Worm (Caenorhabditis elegans): ENCODE results near the gene F42G2.2.
A peak's percentile ranks its signal among the peaks of the same experiment; 100 is the strongest.

Gene F42G2.2

ce11 chrII:2431972-2432371 lies 10.0 kb downstream of the F42G2.2 start, which contains the start of gene ceh-86:
ceh-86 (minus strand) TSS chrII:2432072.
- TF ChIP-seq zip-8 (tag; optimal IDR thresholded peaks at IDR 0.05) = no peak
- TF ChIP-seq ces-1 (GFP tag; optimal IDR thresholded peaks at IDR 0.05) = no peak
- TF ChIP-seq ceh-39 (tag; optimal IDR thresholded peaks at IDR 0.05) = peak; percentile 6
- TF ChIP-seq ham-2 (GFP tag; optimal IDR thresholded peaks at IDR 0.05) = no peak
- no peak for TF ChIP-seq mep-1 (tag; optimal IDR thresholded peaks at IDR 0.05)
- no peak for TF ChIP-seq bed-3 (GFP tag; optimal IDR thresholded peaks at IDR 0.05)
- TF ChIP-seq mls-2 (tag; optimal IDR thresholded peaks at IDR 0.05) = no peak
- TF ChIP-seq elt-3 (tag; optimal IDR thresholded peaks at IDR 0.05) = no peak
- TF ChIP-seq tbx-8 (GFP tag; optimal IDR thresholded peaks at IDR 0.05) = no peak
- TF ChIP-seq nhr-28 (tag; optimal IDR thresholded peaks at IDR 0.05) = no peak
- no peak for TF ChIP-seq unc-62 (GFP tag; optimal IDR thresholded peaks at IDR 0.05)
- no peak for TF ChIP-seq snpc-4 (tag; optimal IDR thresholded peaks at IDR 0.05)
- peak; percentile 55 for TF ChIP-seq cnd-1 (tag; optimal IDR thresholded peaks at IDR 0.05)
- no peak for TF ChIP-seq lin-13 (tag; optimal IDR thresholded peaks at IDR 0.05)
- no peak for TF ChIP-seq ztf-11 (tag; optimal IDR thresholded peaks at IDR 0.05)
- TF ChIP-seq ceh-83 (GFP tag; optimal IDR thresholded peaks at IDR 0.05) = no peak
- no peak for TF ChIP-seq nhr-76 (tag; optimal IDR thresholded peaks at IDR 0.05)

ce11 chrII:2435566-2435965 lies 13.6 kb downstream of the F42G2.2 start:
- peak; percentile 76 for TF ChIP-seq blmp-1 (tag; optimal IDR thresholded peaks at IDR 0.05)
- no peak for TF ChIP-seq cnd-1 (tag; optimal IDR thresholded peaks at IDR 0.05)
- no peak for TF ChIP-seq lin-13 (tag; optimal IDR thresholded peaks at IDR 0.05)
- TF ChIP-seq lin-32 (GFP tag; optimal IDR thresholded peaks at IDR 0.05) = no peak

ce11 chrII:2436757-2437156 lies 14.8 kb downstream of the F42G2.2 start:
- TF ChIP-seq elt-1 (tag; optimal IDR thresholded peaks at IDR 0.05; ENCODE audit: borderline replicate concordance, insufficient read depth) (peak; percentile 97), unc-120 (tag; optimal IDR thresholded peaks at IDR 0.05; ENCODE audit: poor library complexity, severe bottlenecking) (no peak), unc-62 (GFP tag; optimal IDR thresholded peaks at IDR 0.05) (no peak), elt-3 (tag; optimal IDR thresholded peaks at IDR 0.05) (no peak), drap-1 (GFP tag; optimal IDR thresholded peaks at IDR 0.05) (no peak), ceh-43 (GFP tag; optimal IDR thresholded peaks at IDR 0.05) (no peak), ceh-39 (tag; optimal IDR thresholded peaks at IDR 0.05) (no peak), M03D4.4 (tag; optimal IDR thresholded peaks at IDR 0.05) (no peak)

ce11 chrII:2438180-2438579 lies 16.2 kb downstream of the F42G2.2 start:
- TF ChIP-seq mab-5 (tag; optimal IDR thresholded peaks at IDR 0.05) (no peak), zip-8 (tag; optimal IDR thresholded peaks at IDR 0.05) (no peak), ceh-83 (GFP tag; optimal IDR thresholded peaks at IDR 0.05) (no peak), ham-2 (GFP tag; optimal IDR thresholded peaks at IDR 0.05) (no peak), nhr-28 (tag; optimal IDR thresholded peaks at IDR 0.05) (no peak), elt-1 (tag; optimal IDR thresholded peaks at IDR 0.05; ENCODE audit: borderline replicate concordance, insufficient read depth) (no peak), lin-13 (tag; optimal IDR thresholded peaks at IDR 0.05) (no peak)

- TF ChIP-seq drap-1 (GFP tag; optimal IDR thresholded peaks at IDR 0.05) (no peak), elt-1 (tag; optimal IDR thresholded peaks at IDR 0.05; ENCODE audit: borderline replicate concordance, insufficient read depth) (no peak), sptf-1 (tag; optimal IDR thresholded peaks at IDR 0.05) (no peak), ces-1 (GFP tag; optimal IDR thresholded peaks at IDR 0.05) (no peak), unc-39 (tag; optimal IDR thresholded peaks at IDR 0.05) (no peak), nhr-12 (tag; optimal IDR thresholded peaks at IDR 0.05) (no peak), M03D4.4 (tag; optimal IDR thresholded peaks at IDR 0.05) (no peak), elt-3 (tag; optimal IDR thresholded peaks at IDR 0.05) (no peak), blmp-1 (tag; optimal IDR thresholded peaks at IDR 0.05) (no peak), tbx-8 (GFP tag; optimal IDR thresholded peaks at IDR 0.05) (no peak), zip-8 (tag; optimal IDR thresholded peaks at IDR 0.05) (no peak), ceh-39 (tag; optimal IDR thresholded peaks at IDR 0.05) (no peak), hlh-1 (tag; optimal IDR thresholded peaks at IDR 0.05) (no peak), lin-32 (GFP tag; optimal IDR thresholded peaks at IDR 0.05) (no peak), ztf-11 (tag; optimal IDR thresholded peaks at IDR 0.05) (no peak), unc-62 (GFP tag; optimal IDR thresholded peaks at IDR 0.05) (no peak), nhr-2 (tag; optimal IDR thresholded peaks at IDR 0.05) (no peak)
These were observed 16.9 kb downstream of the F42G2.2 start for ce11 chrII:2438944-2439343.

ce11 chrII:2440312-2440711 lies 18.3 kb downstream of the F42G2.2 start:
- TF ChIP-seq blmp-1 (tag; optimal IDR thresholded peaks at IDR 0.05) (no peak), ces-1 (GFP tag; optimal IDR thresholded peaks at IDR 0.05) (peak; percentile 63)

Data from whole organism, mixed stage, embryonic.